Worm (Caenorhabditis elegans): ENCODE data around the gene sqv-8.

Gene sqv-8

DNA sequence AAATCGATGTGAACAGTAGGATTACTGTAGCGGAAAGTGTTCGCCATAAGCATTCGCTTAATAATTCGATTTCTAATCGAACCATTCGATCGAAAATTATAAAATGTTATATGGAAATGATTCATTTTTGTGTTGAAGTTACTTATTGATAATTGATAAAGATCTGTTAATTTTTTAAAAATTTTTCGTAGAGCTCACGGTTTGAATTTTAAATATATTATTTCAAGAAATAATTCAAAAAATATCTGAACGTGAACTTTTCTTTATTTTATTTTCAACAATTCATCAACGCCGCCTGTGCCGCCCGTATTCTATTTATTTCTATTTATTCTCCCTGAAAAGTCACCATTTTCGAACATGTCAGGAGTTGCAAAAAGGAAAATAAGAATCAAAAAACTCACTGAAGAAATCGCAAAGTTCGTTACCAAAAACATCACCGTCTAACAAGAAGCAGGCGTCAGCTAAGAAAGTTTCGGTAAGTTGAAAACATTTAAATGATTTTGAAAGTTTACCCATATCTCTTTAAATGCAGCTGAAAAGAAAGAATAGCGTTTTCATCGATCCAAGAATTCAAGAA is 35.3 kb upstream of the sqv-8 start, which contains the start of the genes T15H9.5 and T15H9.4:
T15H9.5 (minus strand) TSS at position 101 of the 577 bp plus-strand sequence.
T15H9.4 (plus strand) TSS at position 527 of the 577 bp plus-strand sequence.
- TF ChIP-seq xnd-1 (tag; optimal IDR thresholded peaks at IDR 0.05): no peak
- no peak for TF ChIP-seq ztf-6 (GFP tag; IDR thresholded peaks at IDR 0.05)
- no peak for TF ChIP-seq unc-62 (GFP tag; optimal IDR thresholded peaks at IDR 0.05)

ce11 chrII:9614728-9615127 is 32.0 kb upstream of the sqv-8 start, which contains the start of gene hlh-6:
Gene hlh-6, minus strand, starts transcription at chrII:9614828.
- no peak for TF ChIP-seq chd-7 (tag; optimal IDR thresholded peaks at IDR 0.05)
- no peak for TF ChIP-seq ztf-25 (GFP tag; IDR thresholded peaks at IDR 0.05)
- TF ChIP-seq ceh-58 (GFP tag; IDR thresholded peaks at IDR 0.05): no peak
- TF ChIP-seq lin-35 (GFP tag; optimal IDR thresholded peaks at IDR 0.05): no peak
- no peak for TF ChIP-seq die-1 (tag; optimal IDR thresholded peaks at IDR 0.05)
- no peak for TF ChIP-seq tlf-1 (GFP tag; optimal IDR thresholded peaks at IDR 0.05)
- no peak for TF ChIP-seq zim-3 (tag; optimal IDR thresholded peaks at IDR 0.05)
- TF ChIP-seq madf-8 (GFP tag; conservative IDR thresholded peaks at IDR 0.05): no peak
- no peak for TF ChIP-seq sptf-2 (GFP tag; optimal IDR thresholded peaks at IDR 0.05)
- TF ChIP-seq akir-1 (GFP tag; optimal IDR thresholded peaks at IDR 0.05): no peak
- TF ChIP-seq ceh-79 (tag; optimal IDR thresholded peaks at IDR 0.05): no peak

DNA sequence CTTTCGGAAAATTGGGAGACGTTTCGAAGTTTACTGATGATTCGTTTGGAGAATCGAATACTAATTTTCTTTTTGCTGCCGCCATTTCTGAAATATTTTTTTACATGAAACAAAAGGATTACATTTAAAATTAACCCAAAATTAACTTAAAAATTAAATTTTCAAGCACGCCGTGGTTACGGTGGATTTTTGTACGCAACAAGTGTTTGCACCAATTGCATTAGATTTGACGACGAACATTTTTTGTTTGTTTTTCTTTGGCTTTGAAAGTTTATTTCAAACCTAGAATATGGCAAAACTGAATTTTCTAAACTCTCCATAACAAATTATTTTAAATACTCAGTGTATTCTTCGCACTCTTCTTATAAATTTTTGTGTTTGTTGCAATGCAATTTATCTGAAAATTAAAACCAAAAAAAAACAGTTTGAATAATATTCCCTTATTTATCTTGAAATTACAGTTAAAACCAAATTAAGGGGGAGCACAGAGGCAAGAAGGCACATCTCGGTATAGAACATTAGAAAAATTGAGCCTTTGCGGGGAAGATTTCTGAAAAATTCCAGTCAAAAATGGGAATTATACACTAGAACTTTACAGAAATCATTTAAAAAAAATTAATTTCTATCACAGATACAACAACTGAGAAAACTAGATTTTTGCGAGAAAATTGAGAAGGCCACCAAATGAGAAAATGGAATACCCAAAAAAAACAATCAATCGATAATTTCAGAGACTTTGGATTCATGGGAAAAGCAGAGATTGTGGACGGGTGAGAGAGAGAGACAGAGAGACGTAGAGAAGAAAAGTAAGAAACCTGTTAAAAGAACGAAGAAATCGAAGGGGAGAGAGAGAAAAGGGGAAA is 29.5 kb upstream of the sqv-8 start, which contains the start of gene hal-3:
hal-3 (minus strand) TSS at position 87 of the 863 bp plus-strand sequence.
- TF ChIP-seq hmg-20 (GFP tag; IDR thresholded peaks at IDR 0.05) (no peak), Y67H2A.10 (GFP tag; conservative IDR thresholded peaks at IDR 0.05) (no peak), nhr-179 (tag; optimal IDR thresholded peaks at IDR 0.05) (no peak), tlf-1 (GFP tag; optimal IDR thresholded peaks at IDR 0.05) (peak; percentile 21), mxl-1 (tag; optimal IDR thresholded peaks at IDR 0.05) (no peak), dpff-1 (tag; optimal IDR thresholded peaks at IDR 0.05) (peak; percentile 55), egl-18 (GFP tag; IDR thresholded peaks at IDR 0.05) (0 out of 2 replicates have a peak, but pooled peaks have one; percentile 24), mcd-1 (GFP tag; IDR thresholded peaks at IDR 0.05) (0 out of 2 replicates have a peak, but pooled peaks have one; percentile 16), athp-1 (tag; optimal IDR thresholded peaks at IDR 0.05) (no peak), tbp1 (GFP tag; optimal IDR thresholded peaks at IDR 0.05) (peak; percentile 20), ztf-22 (GFP tag; optimal IDR thresholded peaks at IDR 0.05) (no peak), ztf-25 (GFP tag; IDR thresholded peaks at IDR 0.05) (peak; percentile 52; the same call in 1 of the 2 replicates), T26A5.8 (tag; optimal IDR thresholded peaks at IDR 0.05) (peak; percentile 1), cebp-1 (GFP tag; IDR thresholded peaks at IDR 0.05) (no peak), cebp-1 (tag; optimal IDR thresholded peaks at IDR 0.05) (peak; percentile 61), ZK185.1 (tag; optimal IDR thresholded peaks at IDR 0.05; ENCODE audit: poor library complexity, severe bottlenecking) (peak; percentile 36), lir-1 (GFP tag; conservative IDR thresholded peaks at IDR 0.05) (no peak), akir-1 (GFP tag; optimal IDR thresholded peaks at IDR 0.05) (no peak), attf-5 (GFP tag; optimal IDR thresholded peaks at IDR 0.05) (no peak), madf-6 (GFP tag; IDR thresholded peaks at IDR 0.05) (peak; percentile 48; the same call in 1 of the 2 replicates), lin-26 (GFP tag; IDR thresholded peaks at IDR 0.05) (no peak), egl-44 (GFP tag; IDR thresholded peaks at IDR 0.05) (peak; percentile 9; the same call in 1 of the 2 replicates), D2030.7 (GFP tag; IDR thresholded peaks at IDR 0.05) (no peak), him-1 (tag; optimal IDR thresholded peaks at IDR 0.05) (peak; percentile 23), F57A8.1 (GFP tag; optimal IDR thresholded peaks at IDR 0.05) (no peak), dpl-1 (GFP tag; optimal IDR thresholded peaks at IDR 0.05) (no peak), let-607 (tag; optimal IDR thresholded peaks at IDR 0.05) (peak in 1 of 2 experiments; percentile 56), cebp-2 (GFP tag; IDR thresholded peaks at IDR 0.05) (0 out of 2 replicates have a peak, but pooled peaks have one; percentile 59), xnd-1 (tag; optimal IDR thresholded peaks at IDR 0.05) (no peak), nhr-90 (tag; optimal IDR thresholded peaks at IDR 0.05) (peak; percentile 24), lag-1 (GFP tag; IDR thresholded peaks at IDR 0.05) (no peak), B0336.3 (GFP tag; IDR thresholded peaks at IDR 0.05) (peak; percentile 76), B0035.1 (tag; optimal IDR thresholded peaks at IDR 0.05) (no peak)

Measured in whole organism, young adult.